Fruit fly (Drosophila melanogaster) whole organism, embryonic: ENCODE measurements around the gene Pde9.

Experiments
- Ada2b ChIP-seq: fragments of 200-800 bp; sonication (Bioruptor generic); IDR thresholded peaks from 2 replicates; pipeline ENCODE4 v1.3.6; 2022; ENCODE audit warnings: missing biosample characterization, missing genetic modification characterization
- Asciz ChIP-seq: fragments of 200-800 bp; sonication (Bioruptor generic); optimal IDR thresholded peaks from 2 replicates; lab custom pipeline; 2017; ENCODE audit warnings: missing biosample characterization, mild to moderate bottlenecking, missing genetic modification characterization, missing genetic modification reagents
- CG10274 ChIP-seq: fragments of 200-800 bp; sonication (Bioruptor generic); optimal IDR thresholded peaks from 3 replicates; lab custom pipeline; 2017; ENCODE audit warnings: missing biosample characterization, mild to moderate bottlenecking, missing genetic modification characterization
- CG10431 ChIP-seq: fragments of 200-800 bp; sonication (Bioruptor generic); optimal IDR thresholded peaks from 3 replicates; lab custom pipeline; 2018; ENCODE audit warnings: missing biosample characterization, mild to moderate bottlenecking, missing genetic modification characterization
- CG10959 ChIP-seq: fragments of 200-800 bp; sonication (Bioruptor generic); IDR thresholded peaks from 2 replicates; pipeline ENCODE4 v1.3.6; 2022; ENCODE audit warnings: missing biosample characterization, missing genetic modification characterization
- CG13624 ChIP-seq: fragments of 200-800 bp; sonication (Bioruptor generic); optimal IDR thresholded peaks from 2 replicates; lab custom pipeline; 2016; ENCODE audit warnings: missing biosample characterization, missing genetic modification characterization
- CG15479 ChIP-seq: fragments of 200-800 bp; sonication (Bioruptor generic); optimal IDR thresholded peaks from 3 replicates; lab custom pipeline; 2019; ENCODE audit warnings: missing biosample characterization, mild to moderate bottlenecking, missing genetic modification characterization, moderate library complexity
- CG16813 ChIP-seq: fragments of 200-800 bp; sonication (Bioruptor generic); IDR thresholded peaks from 3 replicates; pipeline ENCODE4 v1.3.6; 2022; ENCODE audit warnings: missing biosample characterization, missing genetic modification characterization; ENCODE audit not compliant: partially characterized antibody
- CG17568 ChIP-seq: fragments of 200-800 bp; sonication (Bioruptor generic); optimal IDR thresholded peaks from 2 replicates; lab custom pipeline; 2018; ENCODE audit warnings: missing biosample characterization, mild to moderate bottlenecking, missing genetic modification characterization, moderate library complexity
- CG17829 ChIP-seq: fragments of 200-800 bp; optimal IDR thresholded peaks from 2 replicates; lab custom pipeline; 2019; ENCODE audit warnings: missing biosample characterization, mild to moderate bottlenecking, missing genetic modification characterization, moderate library complexity
- CG2116 ChIP-seq: fragments of 200-800 bp; sonication (Bioruptor generic); optimal IDR thresholded peaks from 3 replicates; lab custom pipeline; 2018; ENCODE audit warnings: missing biosample characterization, mild to moderate bottlenecking, missing genetic modification characterization
- CG3163 ChIP-seq: fragments of 200-800 bp; sonication (Bioruptor generic); optimal IDR thresholded peaks from 3 replicates; lab custom pipeline; 2016; ENCODE audit warnings: missing biosample characterization, missing genetic modification characterization
- CG4707 ChIP-seq: fragments of 200-800 bp; sonication (Bioruptor generic); optimal IDR thresholded peaks from 2 replicates; lab custom pipeline; 2018; ENCODE audit warnings: missing biosample characterization, mild to moderate bottlenecking, missing genetic modification characterization, moderate library complexity
- CG4820 ChIP-seq: fragments of 200-800 bp; sonication (Bioruptor generic); optimal IDR thresholded peaks from 3 replicates; lab custom pipeline; 2016; ENCODE audit warnings: missing biosample characterization, missing genetic modification characterization
- CG6272 ChIP-seq: fragments of 200-800 bp; sonication (Bioruptor generic); IDR thresholded peaks from 2 replicates; pipeline ENCODE4 v1.3.6; 2022; ENCODE audit warnings: missing biosample characterization, missing genetic modification characterization
- CG6765 ChIP-seq: fragments of 200-800 bp; sonication (Bioruptor generic); optimal IDR thresholded peaks from 3 replicates; lab custom pipeline; 2017; ENCODE audit warnings: missing biosample characterization, mild to moderate bottlenecking, missing genetic modification characterization
- CG7963 ChIP-seq: fragments of 200-800 bp; sonication (Bioruptor generic); IDR thresholded peaks from 3 replicates; pipeline ENCODE4 v1.3.6; 2022; ENCODE audit warnings: missing biosample characterization, missing genetic modification characterization; ENCODE audit not compliant: partially characterized antibody
- CG8290 ChIP-seq, 3 experiments: fragments of 200-800 bp; sonication (Bioruptor generic); optimal IDR thresholded peaks; 2 replicates each; lab custom pipeline; 2016 to 2019; ENCODE audit warnings: missing biosample characterization in 3 of 3, missing genetic modification characterization in 3 of 3, mild to moderate bottlenecking in 2 of 3, moderate library complexity in 1 of 3
- D19B ChIP-seq: fragments of 200-800 bp; sonication (Bioruptor generic); optimal IDR thresholded peaks from 2 replicates; lab custom pipeline; 2017; ENCODE audit warnings: missing biosample characterization, mild to moderate bottlenecking, missing genetic modification characterization
- Dref ChIP-seq: fragments of 200-800 bp; sonication (Bioruptor generic); IDR thresholded peaks from 2 replicates; pipeline ENCODE4 v1.3.6; 2022; ENCODE audit warnings: missing biosample characterization, missing genetic modification characterization
- E2f1 ChIP-seq: fragments of 200-800 bp; sonication (Bioruptor generic); IDR thresholded peaks from 2 replicates; pipeline ENCODE4 v1.3.6; 2022; ENCODE audit warnings: missing biosample characterization, missing genetic modification characterization
- ERR ChIP-seq: fragments of 200-800 bp; sonication (Bioruptor generic); optimal IDR thresholded peaks from 2 replicates; lab custom pipeline; 2016; ENCODE audit warnings: missing biosample characterization, missing genetic modification characterization
- Fer1 ChIP-seq: fragments of 200-800 bp; sonication (Bioruptor generic); optimal IDR thresholded peaks from 2 replicates; lab custom pipeline; 2017; ENCODE audit warnings: missing biosample characterization, mild to moderate bottlenecking, missing genetic modification characterization
- Max ChIP-seq: fragments of 200-800 bp; sonication (Bioruptor generic); optimal IDR thresholded peaks from 2 replicates; lab custom pipeline; 2016; ENCODE audit warnings: missing biosample characterization, mild to moderate bottlenecking, missing genetic modification characterization
- NFAT ChIP-seq: fragments of 200-800 bp; sonication (Bioruptor generic); IDR thresholded peaks from 2 replicates; pipeline ENCODE4 v1.3.6; 2022; ENCODE audit warnings: missing biosample characterization, missing genetic modification characterization
- Nf-YA ChIP-seq: fragments of 200-800 bp; sonication (Bioruptor generic); IDR thresholded peaks from 2 replicates; pipeline ENCODE4 v1.3.6; 2022; ENCODE audit warnings: missing biosample characterization, missing genetic modification characterization
- Poxn ChIP-seq: fragments of 200-800 bp; sonication (Bioruptor generic); IDR thresholded peaks from 2 replicates; pipeline ENCODE4 v1.3.6; 2022; ENCODE audit warnings: missing biosample characterization, missing genetic modification characterization
- Rfx ChIP-seq: fragments of 200-800 bp; sonication (Bioruptor generic); IDR thresholded peaks from 2 replicates; pipeline ENCODE4 v1.3.6; 2022; ENCODE audit warnings: missing biosample characterization, missing genetic modification characterization
- Scr ChIP-seq: fragments of 200-800 bp; sonication (Bioruptor generic); IDR thresholded peaks from 2 replicates; pipeline ENCODE4 v1.3.6; 2022; ENCODE audit warnings: missing biosample characterization, missing genetic modification characterization; ENCODE audit not compliant: partially characterized antibody
- ara ChIP-seq: fragments of 200-800 bp; sonication (Bioruptor generic); IDR thresholded peaks from 2 replicates; pipeline ENCODE4 v1.3.6; 2022; ENCODE audit warnings: missing biosample characterization, missing genetic modification characterization
- cad ChIP-seq: fragments of >200 bp; optimal IDR thresholded peaks from 2 replicates; lab custom pipeline; 2017; ENCODE audit warnings: missing biosample characterization, missing genetic modification characterization
- caup ChIP-seq: fragments of 200-800 bp; sonication (Bioruptor generic); optimal IDR thresholded peaks from 3 replicates; lab custom pipeline; 2017; ENCODE audit warnings: missing biosample characterization, mild to moderate bottlenecking, missing genetic modification characterization, moderate library complexity; ENCODE audit not compliant: severe bottlenecking
- croc ChIP-seq: fragments of 200-800 bp; sonication (Bioruptor generic); conservative IDR thresholded peaks from 3 replicates; pipeline ENCODE4 v1.3.6; 2022; ENCODE audit warnings: missing biosample characterization, missing genetic modification characterization
- ewg ChIP-seq: fragments of 200-800 bp; sonication (Bioruptor generic); optimal IDR thresholded peaks from 3 replicates; lab custom pipeline; 2017; ENCODE audit warnings: mild to moderate bottlenecking, missing biosample characterization, missing genetic modification reagents, missing genetic modification characterization
- fd64A ChIP-seq: fragments of 200-800 bp; sonication (Bioruptor generic); optimal IDR thresholded peaks from 3 replicates; lab custom pipeline; 2018; ENCODE audit warnings: missing biosample characterization, mild to moderate bottlenecking, missing genetic modification characterization
- fru ChIP-seq: fragments of >200 bp; optimal IDR thresholded peaks from 2 replicates; lab custom pipeline; 2017
- ftz-f1 ChIP-seq: fragments of 200-800 bp; sonication (Bioruptor generic); optimal IDR thresholded peaks from 2 replicates; lab custom pipeline; 2016; ENCODE audit warnings: missing biosample characterization, missing genetic modification characterization
- gce ChIP-seq: fragments of 200-800 bp; sonication (Bioruptor generic); IDR thresholded peaks from 3 replicates; pipeline ENCODE4 v1.3.6; 2022; ENCODE audit warnings: missing biosample characterization, missing genetic modification characterization
- gfzf ChIP-seq: fragments of 200-800 bp; sonication (Bioruptor generic); optimal IDR thresholded peaks from 2 replicates; lab custom pipeline; 2016; ENCODE audit warnings: missing biosample characterization, mild to moderate bottlenecking, missing genetic modification characterization, moderate library complexity
- ind ChIP-seq: fragments of 200-800 bp; sonication (Bioruptor generic); optimal IDR thresholded peaks from 3 replicates; lab custom pipeline; 2016; ENCODE audit warnings: missing biosample characterization, missing genetic modification characterization
- kah ChIP-seq: fragments of 200-800 bp; sonication (Bioruptor generic); optimal IDR thresholded peaks from 2 replicates; lab custom pipeline; 2018; ENCODE audit warnings: missing biosample characterization, mild to moderate bottlenecking, missing genetic modification characterization
- lov ChIP-seq, 2 experiments: fragments of 200-800 bp in 1 of 2; fragments of >200 bp in 1 of 2; sonication (Bioruptor generic) in 1 of 2; IDR thresholded peaks in 1 of 2; optimal IDR thresholded peaks in 1 of 2; 2 replicates in 1 of 2; 3 replicates in 1 of 2; pipeline versions ENCODE4 v1.3.6 to Lab custom; 2017 to 2022; ENCODE audit warnings: missing biosample characterization in 1 of 2, missing genetic modification characterization in 1 of 2
- pnt ChIP-seq: fragments of 200-800 bp; sonication (Bioruptor generic); optimal IDR thresholded peaks from 3 replicates; lab custom pipeline; 2016; ENCODE audit warnings: missing biosample characterization, missing genetic modification characterization
- pum ChIP-seq: fragments of 200-800 bp; sonication (Bioruptor generic); optimal IDR thresholded peaks from 2 replicates; lab custom pipeline; 2016; ENCODE audit warnings: missing biosample characterization, missing genetic modification characterization
- run ChIP-seq: fragments of 200-800 bp; sonication (Bioruptor generic); optimal IDR thresholded peaks from 3 replicates; lab custom pipeline; 2018; ENCODE audit warnings: missing biosample characterization, mild to moderate bottlenecking, missing genetic modification characterization
- sna ChIP-seq: fragments of 200-800 bp; sonication (Bioruptor generic); IDR thresholded peaks from 2 replicates; pipeline ENCODE4 v1.3.6; 2022; ENCODE audit warnings: missing biosample characterization, missing genetic modification characterization; ENCODE audit not compliant: partially characterized antibody
- tgo ChIP-seq: fragments of 200-800 bp; sonication (Bioruptor generic); IDR thresholded peaks from 3 replicates; pipeline ENCODE4 v1.3.6; 2022; ENCODE audit warnings: missing biosample characterization, missing genetic modification characterization
- tna ChIP-seq: fragments of 200-800 bp; sonication (Bioruptor generic); IDR thresholded peaks from 2 replicates; pipeline ENCODE4 v1.3.6; 2022; ENCODE audit warnings: missing biosample characterization, missing genetic modification characterization; ENCODE audit not compliant: partially characterized antibody
- trem ChIP-seq: fragments of 200-800 bp; optimal IDR thresholded peaks from 3 replicates; lab custom pipeline; 2019; ENCODE audit warnings: missing biosample characterization, mild to moderate bottlenecking, missing genetic modification characterization, moderate library complexity
- vfl ChIP-seq: fragments of 200-800 bp; sonication (Bioruptor generic); optimal IDR thresholded peaks from 2 replicates; lab custom pipeline; 2016; ENCODE audit warnings: missing biosample characterization, missing genetic modification characterization
- zfh1 ChIP-seq: fragments of 200-800 bp; sonication (Bioruptor generic); IDR thresholded peaks from 3 replicates; pipeline ENCODE4 v1.3.6; 2022; ENCODE audit warnings: missing biosample characterization, missing genetic modification characterization

The Pde9 gene

dm6 chrX:12765076-12765475 lies 132.1 kb downstream of the Pde9 start, which contains the start of gene Agpat1 (continued):
- TF ChIP-seq Asciz (GFP tag; lab: Kevin White, UChicago) (no peak), CG17568 (GFP tag; lab: Kevin White, UChicago) (no peak), Nf-YA (GFP tag; lab: Robert Waterston, UW) (no peak), run (tag; lab: Kevin White, UChicago) (no peak), CG10274 (GFP tag; lab: Kevin White, UChicago) (no peak), caup (GFP tag; lab: Kevin White, UChicago) (no peak), vfl (GFP tag; lab: Kevin White, UChicago) (no peak), CG7963 (peak; percentile 83), CG13624 (GFP tag; lab: Kevin White, UChicago) (no peak), tgo (GFP tag; lab: Robert Waterston, UW) (no peak), CG6765 (no peak), CG3163 (no peak), gfzf (GFP tag; lab: Kevin White, UChicago) (no peak), Max (GFP tag; lab: Kevin White, UChicago) (no peak), Rfx (GFP tag; lab: Robert Waterston, UW) (no peak), Poxn (GFP tag; lab: Robert Waterston, UW) (no peak), ERR (GFP tag; lab: Kevin White, UChicago) (no peak), zfh1 (GFP tag; lab: Robert Waterston, UW) (no peak), CG15479 (no peak), cad (GFP tag; lab: Kevin White, UChicago) (no peak), tna (peak; percentile 43), CG17829 (tag; lab: Kevin White, UChicago) (no peak), pnt (GFP tag; lab: Kevin White, UChicago) (no peak), CG2116 (GFP tag; lab: Kevin White, UChicago) (peak; percentile 40), kah (no peak), Ada2b (GFP tag; lab: Robert Waterston, UW) (no peak), Scr (GFP tag; lab: Robert Waterston, UW) (peak; percentile 79), gce (GFP tag; lab: Robert Waterston, UW) (no peak), fd64A (GFP tag; lab: Kevin White, UChicago) (no peak), CG10959 (GFP tag; lab: Robert Waterston, UW) (no peak), CG8290 (GFP tag; optimal IDR thresholded peaks at IDR 0.05; lab: Kevin White, UChicago) (no peak), CG8290 (tag; optimal IDR thresholded peaks at IDR 0.05; lab: Kevin White, UChicago) (no peak), NFAT (GFP tag; lab: Robert Waterston, UW) (no peak), CG4707 (GFP tag; lab: Kevin White, UChicago) (no peak), D19B (GFP tag; lab: Kevin White, UChicago) (no peak), fru (lab: Kevin White, UChicago) (no peak), croc (GFP tag; lab: Robert Waterston, UW) (no peak), sna (peak; percentile 63; the same call in 1 of the 2 replicates), CG16813 (GFP tag; lab: Robert Waterston, UW) (peak; percentile 76), ewg (GFP tag; lab: Kevin White, UChicago) (no peak), E2f1 (no peak), Dref (GFP tag; lab: Robert Waterston, UW) (peak; percentile 78), Fer1 (GFP tag; lab: Kevin White, UChicago) (no peak), trem (tag; lab: Kevin White, UChicago) (no peak), CG6272 (GFP tag; lab: Robert Waterston, UW) (no peak), ara (no peak), ftz-f1 (GFP tag; lab: Kevin White, UChicago) (no peak), ind (no peak), CG4820 (no peak), CG10431 (GFP tag; lab: Kevin White, UChicago) (peak; percentile 18), pum (no peak), lov (optimal IDR thresholded peaks at IDR 0.05; lab: Kevin White, UChicago) (no peak), lov (GFP tag; IDR thresholded peaks at IDR 0.05; lab: Robert Waterston, UW) (no peak)
